Worm (Caenorhabditis elegans): Measurements from ENCODE around the gene C17C3.15.

- TF ChIP-seq unc-62 (GFP tag; optimal IDR thresholded peaks at IDR 0.05) (no peak), ceh-82 (tag; optimal IDR thresholded peaks at IDR 0.05) (no peak), nhr-25 (tag; optimal IDR thresholded peaks at IDR 0.05) (no peak), ztf-11 (tag; optimal IDR thresholded peaks at IDR 0.05) (no peak), snpc-4 (tag; optimal IDR thresholded peaks at IDR 0.05) (no peak), ztf-4 (tag; optimal IDR thresholded peaks at IDR 0.05) (no peak), mbf-1 (tag; optimal IDR thresholded peaks at IDR 0.05) (no peak), unc-39 (tag; optimal IDR thresholded peaks at IDR 0.05) (no peak), egl-27 (tag; optimal IDR thresholded peaks at IDR 0.05) (no peak)
Measured at ce11 chrII:5556431-5556830, 14.0 kb upstream of the C17C3.15 start, which contains the start of gene ins-11.

Data from whole organism, L2 larva.